Worm (Caenorhabditis elegans) whole organism, midembryonic: ENCODE results near the gene C01G10.4.

ENCODE experiments used
- T22C8.4 ChIP-seq: fragments of 200-800 bp; sonication (Bioruptor generic); IDR thresholded peaks from 2 replicates; pipeline ENCODE4 v1.3.6; 2022; ENCODE audit warnings: missing genetic modification characterization, missing compliant biosample characterization
- cog-1 ChIP-seq: sonication (generic microtip); optimal IDR thresholded peaks from 2 replicates; lab custom pipeline; 2016; ENCODE audit warnings: missing genetic modification characterization, missing compliant biosample characterization
- flt-1 ChIP-seq: fragments of 200-800 bp; sonication (Bioruptor generic); IDR thresholded peaks from 2 replicates; pipeline ENCODE4 v1.3.6; 2022; ENCODE audit warnings: missing genetic modification characterization, missing compliant biosample characterization
- klf-2 ChIP-seq: fragments of 200-800 bp; sonication (Bioruptor generic); conservative IDR thresholded peaks from 2 replicates; pipeline ENCODE4 v1.3.6; 2022; ENCODE audit warnings: missing genetic modification reagents, missing genetic modification characterization, missing compliant biosample characterization
- med-1 ChIP-seq: sonication (generic microtip); optimal IDR thresholded peaks from 2 replicates; lab custom pipeline; 2017; ENCODE audit warnings: missing genetic modification characterization, mild to moderate bottlenecking, missing compliant biosample characterization, antibody characterized with exemption, missing genetic modification reagents; ENCODE audit not compliant: insufficient read depth
- ref-1 ChIP-seq: fragments of 200-800 bp; sonication (Bioruptor generic); conservative IDR thresholded peaks from 2 replicates; pipeline ENCODE4 v1.3.6; 2022; ENCODE audit warnings: missing genetic modification reagents, missing genetic modification characterization, missing compliant biosample characterization
- tab-1 ChIP-seq: fragments of 200-800 bp; sonication (Bioruptor generic); IDR thresholded peaks from 2 replicates; pipeline ENCODE4 v1.3.6; 2022; ENCODE audit warnings: missing genetic modification characterization, missing compliant biosample characterization
- ztf-23 ChIP-seq: fragments of 200-800 bp; sonication (Bioruptor generic); IDR thresholded peaks from 2 replicates; pipeline ENCODE4 v1.3.6; 2022; ENCODE audit warnings: missing genetic modification reagents, missing genetic modification characterization, missing compliant biosample characterization
- ztf-29 ChIP-seq: fragments of 200-800 bp; sonication (Bioruptor generic); IDR thresholded peaks from 2 replicates; pipeline ENCODE4 v1.3.6; 2022; ENCODE audit warnings: missing genetic modification reagents, missing genetic modification characterization, missing compliant biosample characterization

ce11 chrV:15069435-15069985 lies 20.0 kb upstream of the C01G10.4 start:
- TF ChIP-seq tab-1 (GFP tag; lab: Robert Waterston, UW) (no peak), klf-2 (GFP tag; lab: Robert Waterston, UW) (no peak), ztf-29 (GFP tag; lab: Robert Waterston, UW) (no peak), ref-1 (GFP tag; lab: Robert Waterston, UW) (no peak), flt-1 (GFP tag; lab: Robert Waterston, UW) (no peak), T22C8.4 (GFP tag; lab: Robert Waterston, UW) (no peak), ztf-23 (GFP tag; lab: Robert Waterston, UW) (no peak), cog-1 (tag; lab: Kevin White, UChicago) (no peak), med-1 (no peak)
